In the genomic region with DNA sequence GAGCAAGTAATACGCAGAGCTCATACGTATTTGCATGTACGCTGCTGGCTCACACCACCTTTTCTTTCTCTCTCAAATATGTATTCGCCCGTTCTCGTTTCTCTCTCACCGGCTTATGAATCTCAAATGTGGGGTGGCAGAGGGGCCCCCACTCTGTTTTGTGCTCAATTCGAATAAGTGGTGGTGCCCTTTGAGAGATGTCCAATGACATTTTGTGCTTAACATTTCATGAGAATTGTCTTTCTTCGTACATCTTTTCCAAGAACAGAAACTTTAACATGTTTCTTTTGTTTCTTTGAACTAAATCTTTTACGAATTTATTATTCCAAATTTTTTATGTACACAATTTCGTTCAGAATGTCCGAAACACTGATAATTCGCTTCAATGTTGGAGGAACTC, we compare ENCODE assay signal across 3 worm cellular contexts.
TF ChIP-seq lines count a peak whose summit lies in the region.

A gene (plus strand): TSS at position 357 of the 400 bp plus-strand sequence.

TF ChIP-seq in whole organism, L1 larva, 84 proteins besides CTCF, POLR2A, EP300 and RAD21:
- no peak for TF ChIP-seq irx-1 (tag; optimal IDR thresholded peaks at IDR 0.05; lab: Kevin White, UChicago)
- TF ChIP-seq nhr-85 (tag; lab: Kevin White, UChicago): no peak
- no peak for TF ChIP-seq lsy-2 (tag; optimal IDR thresholded peaks at IDR 0.05; lab: Kevin White, UChicago)
- TF ChIP-seq fos-1 (tag; optimal IDR thresholded peaks at IDR 0.05; lab: Kevin White, UChicago): no peak
- TF ChIP-seq fkh-8 (tag; optimal IDR thresholded peaks at IDR 0.05; lab: Kevin White, UChicago): peak; percentile 67
- peak; percentile 45 for TF ChIP-seq nhr-71 (tag; optimal IDR thresholded peaks at IDR 0.05; lab: Kevin White, UChicago)
- no peak for TF ChIP-seq sup-37 (GFP tag; optimal IDR thresholded peaks at IDR 0.05; lab: Kevin White, UChicago)
- peak; percentile 49 for TF ChIP-seq unc-86 (tag; optimal IDR thresholded peaks at IDR 0.05; lab: Kevin White, UChicago)
- no peak for TF ChIP-seq aha-1 (tag; optimal IDR thresholded peaks at IDR 0.05; lab: Kevin White, UChicago)
- TF ChIP-seq unc-130 (tag; optimal IDR thresholded peaks at IDR 0.05; lab: Kevin White, UChicago): no peak
- TF ChIP-seq dpl-1 (GFP tag; optimal IDR thresholded peaks at IDR 0.05; lab: Kevin White, UChicago): no peak
- no peak for TF ChIP-seq hlh-17 (GFP tag; optimal IDR thresholded peaks at IDR 0.05; lab: Kevin White, UChicago; ENCODE audit: borderline replicate concordance)
- peak; percentile 28 for TF ChIP-seq nhr-47 (tag; optimal IDR thresholded peaks at IDR 0.05; lab: Kevin White, UChicago)
- TF ChIP-seq lin-14 (GFP tag; optimal IDR thresholded peaks at IDR 0.05; lab: Kevin White, UChicago): peak; percentile 43
- no peak for TF ChIP-seq mab-9 (GFP tag; IDR thresholded peaks at IDR 0.05; lab: Robert Waterston, UW)
- TF ChIP-seq rnt-1 (tag; optimal IDR thresholded peaks at IDR 0.05; lab: Kevin White, UChicago): no peak
- no peak for TF ChIP-seq lin-15B (tag; optimal IDR thresholded peaks at IDR 0.05; lab: Kevin White, UChicago)
- TF ChIP-seq C04F5.9 (tag; optimal IDR thresholded peaks at IDR 0.05; lab: Kevin White, UChicago): no peak
- no peak for TF ChIP-seq egl-27 (tag; optimal IDR thresholded peaks at IDR 0.05; lab: Kevin White, UChicago)
- no peak for TF ChIP-seq swsn-7 (tag; optimal IDR thresholded peaks at IDR 0.05; lab: Kevin White, UChicago)
- TF ChIP-seq nhr-84 (tag; optimal IDR thresholded peaks at IDR 0.05; lab: Kevin White, UChicago): no peak
- peak; percentile 39 for TF ChIP-seq dsc-1 (tag; optimal IDR thresholded peaks at IDR 0.05; lab: Kevin White, UChicago)
- TF ChIP-seq sox-4 (tag; optimal IDR thresholded peaks at IDR 0.05; lab: Kevin White, UChicago): no peak

TF ChIP-seq in whole organism, L4 larva, 104 proteins besides CTCF, POLR2A, EP300 and RAD21:
- TF ChIP-seq aha-1 (tag; lab: Kevin White, UChicago) (peak; percentile 70), F26F4.8 (GFP tag; conservative IDR thresholded peaks at IDR 0.05; lab: Robert Waterston, UW) (no peak)
TF ChIP-seq in whole organism, L4 larva: peak in this region for 1.

TF ChIP-seq in whole organism, mixed stage, embryonic, 35 proteins besides CTCF, POLR2A, EP300 and RAD21:
- TF ChIP-seq ceh-43 (GFP tag; optimal IDR thresholded peaks at IDR 0.05; lab: Kevin White, UChicago): no peak
- TF ChIP-seq cnd-1 (tag; optimal IDR thresholded peaks at IDR 0.05; lab: Kevin White, UChicago): no peak
- peak; percentile 48 for TF ChIP-seq lsy-2 (tag; optimal IDR thresholded peaks at IDR 0.05; lab: Kevin White, UChicago)
